Fruit fly (Drosophila melanogaster): ENCODE data around the gene Brd8.

DNA sequence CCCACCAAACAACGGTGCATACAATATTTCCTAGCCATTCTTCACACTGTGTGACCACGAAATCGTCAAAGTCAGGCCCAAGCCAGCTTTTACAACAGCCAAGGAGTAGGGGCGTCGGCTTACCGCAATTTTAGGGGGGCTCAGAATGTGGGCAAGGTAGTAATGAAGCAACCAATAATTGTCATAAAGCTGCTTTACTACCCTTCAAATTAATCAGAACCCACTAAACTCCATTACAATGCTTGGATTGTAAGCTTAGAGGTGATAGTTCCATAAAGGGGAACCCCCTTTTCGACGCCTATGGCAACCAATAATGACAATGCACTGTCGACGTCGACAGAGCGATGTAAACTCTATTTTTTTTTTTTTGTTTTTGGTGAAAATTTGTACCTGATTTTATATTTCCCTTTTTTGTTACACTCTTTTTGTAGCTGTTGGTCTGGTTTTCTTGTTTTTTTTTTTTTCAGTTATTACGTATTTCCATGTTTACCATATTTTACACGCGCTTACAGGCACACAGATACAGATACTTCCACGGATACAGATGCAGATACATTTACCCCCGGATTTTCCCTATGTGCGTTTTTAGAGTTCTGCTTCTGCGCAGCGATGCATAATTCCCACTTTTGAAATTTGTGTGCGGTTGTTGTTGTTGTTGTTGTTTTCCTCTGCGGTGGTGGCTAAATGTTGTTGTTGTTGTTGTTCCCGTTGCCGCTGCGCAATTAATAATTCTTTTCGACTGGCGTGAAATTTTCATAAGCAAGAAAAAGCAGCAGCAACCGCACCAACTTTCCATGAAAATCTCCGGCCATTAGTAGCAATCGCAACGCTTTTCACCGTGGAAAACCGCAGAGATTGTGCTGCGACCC lies 18.4 kb upstream of the Brd8 start:
- TF ChIP-seq fd85E (GFP tag; optimal IDR thresholded peaks at IDR 0.05) = no peak
- TF ChIP-seq dsx (GFP tag; optimal IDR thresholded peaks at IDR 0.05; ENCODE audit: poor library complexity, severe bottlenecking) = peak; percentile 18
- TF ChIP-seq CG15336 (GFP tag; IDR thresholded peaks at IDR 0.05) = peak; percentile 79
- TF ChIP-seq acj6 (GFP tag; optimal IDR thresholded peaks at IDR 0.05) = peak; percentile 54
- peak; percentile 45; the same call in 1 of the 2 replicates for TF ChIP-seq Gug (GFP tag; IDR thresholded peaks at IDR 0.05)
- TF ChIP-seq OdsH (GFP tag; optimal IDR thresholded peaks at IDR 0.05) = peak; percentile 63

Data from whole organism, prepupa.